Worm (Caenorhabditis elegans): ENCODE measurements around the gene F41G4.13.
"Not testable (repeated sequence)": the region's sequence is repeated elsewhere in the genome, so short reads cannot be mapped to it uniquely, and the experiment has no call there.

DNA sequence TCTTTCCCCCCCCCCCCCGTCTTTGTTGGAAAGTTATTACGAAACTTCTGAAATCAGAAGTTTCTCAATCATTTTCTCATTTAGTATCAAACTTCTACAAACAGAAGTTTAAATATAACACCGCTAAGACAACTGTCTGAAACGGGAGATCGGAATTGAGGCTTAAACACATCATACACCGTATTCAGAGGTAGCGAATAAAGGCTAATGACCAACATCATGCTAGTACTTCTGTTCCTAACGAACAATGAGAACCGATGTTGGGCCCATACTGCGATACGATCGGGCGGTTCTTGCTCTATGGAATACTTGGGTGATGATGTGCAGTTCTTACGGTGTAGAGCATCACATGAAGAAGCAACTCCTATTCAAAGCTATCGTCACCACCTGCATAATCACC, 48.8 kb upstream of the F41G4.13 start, which contains the start of gene Y13C8A.1:
- not testable (repeated sequence) for TF ChIP-seq lin-29 (GFP tag; IDR thresholded peaks at IDR 0.05); nhr-76 (tag; optimal IDR thresholded peaks at IDR 0.05); mep-1 (tag; optimal IDR thresholded peaks at IDR 0.05); fkh-10 (GFP tag; optimal IDR thresholded peaks at IDR 0.05); nhr-237 (tag; optimal IDR thresholded peaks at IDR 0.05); F10B5.3 (tag; optimal IDR thresholded peaks at IDR 0.05); nhr-28 (tag; optimal IDR thresholded peaks at IDR 0.05)
